Worm (Caenorhabditis elegans) whole organism, midembryonic: ENCODE results near the gene thoc-2.

Source experiments
- cog-1 ChIP-seq: sonication (generic microtip); optimal IDR thresholded peaks from 2 replicates; lab custom pipeline; 2016; ENCODE audit warnings: missing genetic modification characterization, missing compliant biosample characterization
- flt-1 ChIP-seq: fragments of 200-800 bp; sonication (Bioruptor generic); IDR thresholded peaks from 2 replicates; pipeline ENCODE4 v1.3.6; 2022; ENCODE audit warnings: missing genetic modification characterization, missing compliant biosample characterization
- klf-2 ChIP-seq: fragments of 200-800 bp; sonication (Bioruptor generic); conservative IDR thresholded peaks from 2 replicates; pipeline ENCODE4 v1.3.6; 2022; ENCODE audit warnings: missing genetic modification reagents, missing genetic modification characterization, missing compliant biosample characterization
- med-1 ChIP-seq: sonication (generic microtip); optimal IDR thresholded peaks from 2 replicates; lab custom pipeline; 2017; ENCODE audit warnings: missing genetic modification characterization, mild to moderate bottlenecking, missing compliant biosample characterization, antibody characterized with exemption, missing genetic modification reagents; ENCODE audit not compliant: insufficient read depth
- ztf-23 ChIP-seq: fragments of 200-800 bp; sonication (Bioruptor generic); IDR thresholded peaks from 2 replicates; pipeline ENCODE4 v1.3.6; 2022; ENCODE audit warnings: missing genetic modification reagents, missing genetic modification characterization, missing compliant biosample characterization

DNA sequence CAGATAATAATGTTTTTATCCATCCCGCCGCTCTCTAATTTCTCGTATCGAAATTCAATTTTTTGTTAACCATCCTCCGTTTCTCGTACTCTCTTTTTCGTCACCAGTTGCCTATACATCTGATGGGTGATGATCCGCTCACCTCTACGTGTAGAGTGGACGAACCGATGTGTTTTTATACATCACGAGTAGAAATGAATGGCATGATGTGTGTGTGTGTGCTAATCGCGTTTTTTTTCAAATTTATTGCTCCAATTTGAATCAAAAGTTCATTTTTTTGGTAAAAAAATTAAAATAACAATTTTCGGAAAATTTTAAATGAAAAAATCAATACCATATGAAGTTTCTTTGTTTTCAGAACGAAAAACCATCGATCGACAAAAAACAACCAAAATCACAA, 11.8 kb upstream of the thoc-2 start:
- no peak for TF ChIP-seq flt-1
- no peak for TF ChIP-seq med-1
- no peak for TF ChIP-seq cog-1
- no peak for TF ChIP-seq klf-2 (GFP tag; lab: Robert Waterston, UW)
- no peak for TF ChIP-seq ztf-23 (GFP tag; lab: Robert Waterston, UW)
